Worm (Caenorhabditis elegans) whole organism, mixed stage, embryonic: ENCODE data around the gene C47E12.2.
A peak's percentile ranks its signal among the peaks of the same experiment; 100 is the strongest.

ENCODE experiments used
- M03D4.4 ChIP-seq: sonication (generic microtip); optimal IDR thresholded peaks from 2 replicates; lab custom pipeline; 2017; ENCODE audit warnings: mild to moderate bottlenecking, missing genetic modification characterization, missing compliant biosample characterization
- bed-3 ChIP-seq: fragments of 200-800 bp; sonication (Bioruptor generic); optimal IDR thresholded peaks from 3 replicates; lab custom pipeline; 2018; ENCODE audit warnings: mild to moderate bottlenecking, missing genetic modification characterization, moderate library complexity, missing compliant biosample characterization
- blmp-1 ChIP-seq: fragments of 150-350 bp; optimal IDR thresholded peaks from 2 replicates; lab custom pipeline; 2014; ENCODE audit warnings: missing biosample characterization, missing genetic modification characterization
- ceh-43 ChIP-seq: fragments of 200-800 bp; sonication (Bioruptor generic); optimal IDR thresholded peaks from 2 replicates; lab custom pipeline; 2018; ENCODE audit warnings: mild to moderate bottlenecking, missing genetic modification characterization, moderate library complexity, missing compliant biosample characterization
- ceh-83 ChIP-seq: fragments of 200-800 bp; sonication (Bioruptor generic); optimal IDR thresholded peaks from 2 replicates; lab custom pipeline; 2018; ENCODE audit warnings: mild to moderate bottlenecking, missing genetic modification characterization, missing compliant biosample characterization
- ces-1 ChIP-seq: fragments of 150-350 bp; optimal IDR thresholded peaks from 2 replicates; lab custom pipeline; 2014; ENCODE audit warnings: missing biosample characterization, missing genetic modification reagents, missing genetic modification characterization
- cnd-1 ChIP-seq: fragments of 200-800 bp; sonication (Bioruptor generic); optimal IDR thresholded peaks from 2 replicates; lab custom pipeline; 2018; ENCODE audit warnings: mild to moderate bottlenecking, missing genetic modification characterization, missing compliant biosample characterization
- drap-1 ChIP-seq: fragments of 200-800 bp; sonication (Bioruptor generic); optimal IDR thresholded peaks from 3 replicates; lab custom pipeline; 2018; ENCODE audit warnings: mild to moderate bottlenecking, missing genetic modification characterization, missing compliant biosample characterization
- elt-1 ChIP-seq: sonication (generic microtip); optimal IDR thresholded peaks from 2 replicates; lab custom pipeline; 2017; ENCODE audit warnings: missing genetic modification characterization, mild to moderate bottlenecking, missing compliant biosample characterization, antibody characterized with exemption, moderate library complexity, borderline replicate concordance; ENCODE audit not compliant: insufficient read depth
- elt-3 ChIP-seq: fragments of 150-350 bp; optimal IDR thresholded peaks from 2 replicates; lab custom pipeline; 2014; ENCODE audit warnings: missing biosample characterization, missing genetic modification characterization
- flh-1 ChIP-seq: fragments of 200-800 bp; sonication (Bioruptor generic); optimal IDR thresholded peaks from 2 replicates; lab custom pipeline; 2018; ENCODE audit warnings: mild to moderate bottlenecking, missing genetic modification characterization, moderate library complexity, missing compliant biosample characterization
- ham-2 ChIP-seq: fragments of 200-800 bp; sonication (Bioruptor generic); optimal IDR thresholded peaks from 2 replicates; lab custom pipeline; 2018; ENCODE audit warnings: mild to moderate bottlenecking, missing genetic modification characterization, missing compliant biosample characterization
- hlh-1 ChIP-seq: fragments of 150-350 bp; optimal IDR thresholded peaks from 2 replicates; lab custom pipeline; 2014; ENCODE audit warnings: missing biosample characterization, missing genetic modification reagents, missing genetic modification characterization
- lin-13 ChIP-seq: fragments of 150-350 bp; optimal IDR thresholded peaks from 2 replicates; lab custom pipeline; 2014; ENCODE audit warnings: missing biosample characterization, missing genetic modification characterization
- lin-32 ChIP-seq: fragments of 200-800 bp; sonication (Bioruptor generic); optimal IDR thresholded peaks from 2 replicates; lab custom pipeline; 2018; ENCODE audit warnings: mild to moderate bottlenecking, missing genetic modification characterization, missing compliant biosample characterization
- lsy-2 ChIP-seq: fragments of 150-350 bp; optimal IDR thresholded peaks from 2 replicates; lab custom pipeline; 2014; ENCODE audit warnings: missing biosample characterization, missing genetic modification characterization
- mab-5 ChIP-seq: fragments of 150-350 bp; optimal IDR thresholded peaks from 2 replicates; lab custom pipeline; 2014; ENCODE audit warnings: missing biosample characterization, missing genetic modification characterization
- mep-1 ChIP-seq: fragments of 150-350 bp; optimal IDR thresholded peaks from 2 replicates; lab custom pipeline; 2017; ENCODE audit warnings: missing biosample characterization, missing genetic modification reagents, missing genetic modification characterization, inconsistent platforms
- nhr-2 ChIP-seq: fragments of 150-350 bp; optimal IDR thresholded peaks from 2 replicates; lab custom pipeline; 2014; ENCODE audit warnings: missing biosample characterization, missing genetic modification characterization
- nhr-237 ChIP-seq: fragments of 150-350 bp; optimal IDR thresholded peaks from 2 replicates; lab custom pipeline; 2014; ENCODE audit warnings: missing biosample characterization, missing genetic modification characterization
- nhr-76 ChIP-seq: sonication (generic microtip); optimal IDR thresholded peaks from 2 replicates; lab custom pipeline; 2017; ENCODE audit warnings: missing biosample characterization, missing genetic modification characterization
- pha-4 ChIP-seq: fragments of 150-350 bp; optimal IDR thresholded peaks from 2 replicates; lab custom pipeline; 2018; ENCODE audit warnings: missing biosample characterization, missing genetic modification reagents, missing genetic modification characterization
- sem-2 ChIP-seq: fragments of 200-800 bp; sonication (Bioruptor generic); optimal IDR thresholded peaks from 2 replicates; lab custom pipeline; 2018; ENCODE audit warnings: mild to moderate bottlenecking, missing genetic modification characterization, missing compliant biosample characterization
- snpc-4 ChIP-seq: fragments of 150-350 bp; optimal IDR thresholded peaks from 2 replicates; lab custom pipeline; 2014; ENCODE audit warnings: missing biosample characterization, missing genetic modification characterization
- sptf-1 ChIP-seq: sonication (generic microtip); optimal IDR thresholded peaks from 2 replicates; lab custom pipeline; 2017; ENCODE audit warnings: mild to moderate bottlenecking, missing genetic modification characterization, moderate library complexity, missing compliant biosample characterization
- tbx-8 ChIP-seq: fragments of 200-800 bp; sonication (Bioruptor generic); optimal IDR thresholded peaks from 2 replicates; lab custom pipeline; 2018; ENCODE audit warnings: mild to moderate bottlenecking, missing genetic modification characterization, moderate library complexity, missing compliant biosample characterization
- unc-120 ChIP-seq: sonication (generic microtip); optimal IDR thresholded peaks from 2 replicates; lab custom pipeline; 2017; ENCODE audit warnings: missing genetic modification characterization, missing compliant biosample characterization; ENCODE audit not compliant: poor library complexity, severe bottlenecking
- unc-39 ChIP-seq: fragments of 150-350 bp; optimal IDR thresholded peaks from 2 replicates; lab custom pipeline; 2014; ENCODE audit warnings: missing biosample characterization, missing genetic modification characterization
- unc-62 ChIP-seq: fragments of 150-350 bp; optimal IDR thresholded peaks from 2 replicates; lab custom pipeline; 2014; ENCODE audit warnings: missing biosample characterization, missing genetic modification reagents, missing genetic modification characterization
- zip-8 ChIP-seq: fragments of 150-350 bp; optimal IDR thresholded peaks from 2 replicates; lab custom pipeline; 2014; ENCODE audit warnings: missing biosample characterization, missing genetic modification characterization
- ztf-11 ChIP-seq: fragments of 150-350 bp; optimal IDR thresholded peaks from 2 replicates; lab custom pipeline; 2014; ENCODE audit warnings: missing biosample characterization, missing genetic modification characterization

The C47E12.2 gene

ce11 chrIV:10003372-10003771 is at the start of gene C47E12.2, which contains the start of gene sars-1:
TSS of gene C47E12.2 (minus strand) at chrIV:10003502.
TSS of gene sars-1 (plus strand) at chrIV:10003726.
- TF ChIP-seq ceh-43 (no peak), lsy-2 (tag; lab: Kevin White, UChicago) (peak; percentile 90)
- TF ChIP-seq, all 35 proteins: peak for 1

DNA sequence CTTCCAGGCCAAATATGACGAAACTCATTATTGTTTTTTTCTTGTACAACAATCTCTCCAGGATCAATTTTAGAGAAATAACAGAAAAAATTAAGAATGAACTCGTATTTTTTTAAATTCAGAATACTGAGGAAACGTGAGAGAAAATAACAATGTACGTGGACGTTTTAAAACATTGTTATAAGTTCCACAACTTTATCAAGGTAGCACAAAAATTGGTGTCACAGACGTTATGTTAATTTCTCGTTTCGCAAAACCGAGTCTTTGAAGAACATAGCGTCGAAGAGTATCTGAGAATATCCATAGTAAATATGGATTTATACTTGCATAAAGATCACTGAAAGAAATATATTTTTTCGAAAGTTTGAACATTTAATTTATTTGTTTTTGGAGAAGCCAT is 47.8 kb upstream of the C47E12.2 start, which contains the start of gene T04B2.8:
Gene T04B2.8 (minus strand): TSS at position 101 of the 400 bp plus-strand sequence.
- TF ChIP-seq elt-3 (tag; lab: Kevin White, UChicago): no peak
- TF ChIP-seq nhr-76 (tag; lab: Kevin White, UChicago): no peak
- TF ChIP-seq elt-1: no peak
- TF ChIP-seq mab-5: no peak
- TF ChIP-seq ceh-43: no peak
- TF ChIP-seq unc-62 (GFP tag; lab: Kevin White, UChicago): no peak
- no peak for TF ChIP-seq zip-8 (tag; lab: Kevin White, UChicago)
- TF ChIP-seq nhr-237 (tag; lab: Kevin White, UChicago): no peak
- TF ChIP-seq M03D4.4 (tag; lab: Kevin White, UChicago): no peak
- TF ChIP-seq lin-13 (tag; lab: Kevin White, UChicago): no peak
- TF ChIP-seq blmp-1: no peak

ce11 chrIV:10048268-10048667 is 45.0 kb upstream of the C47E12.2 start:
- TF ChIP-seq ceh-83 (GFP tag; lab: Kevin White, UChicago): no peak
- TF ChIP-seq mep-1: no peak
- peak; percentile 1 for TF ChIP-seq elt-1
- TF ChIP-seq hlh-1 (tag; lab: Kevin White, UChicago): peak; percentile 29
- no peak for TF ChIP-seq M03D4.4 (tag; lab: Kevin White, UChicago)
- TF ChIP-seq bed-3 (GFP tag; lab: Kevin White, UChicago): no peak
- peak; percentile 61 for TF ChIP-seq unc-120 (tag; lab: Kevin White, UChicago)
- no peak for TF ChIP-seq nhr-76 (tag; lab: Kevin White, UChicago)
- no peak for TF ChIP-seq nhr-2 (tag; lab: Kevin White, UChicago)
- TF ChIP-seq elt-3 (tag; lab: Kevin White, UChicago): no peak

DNA sequence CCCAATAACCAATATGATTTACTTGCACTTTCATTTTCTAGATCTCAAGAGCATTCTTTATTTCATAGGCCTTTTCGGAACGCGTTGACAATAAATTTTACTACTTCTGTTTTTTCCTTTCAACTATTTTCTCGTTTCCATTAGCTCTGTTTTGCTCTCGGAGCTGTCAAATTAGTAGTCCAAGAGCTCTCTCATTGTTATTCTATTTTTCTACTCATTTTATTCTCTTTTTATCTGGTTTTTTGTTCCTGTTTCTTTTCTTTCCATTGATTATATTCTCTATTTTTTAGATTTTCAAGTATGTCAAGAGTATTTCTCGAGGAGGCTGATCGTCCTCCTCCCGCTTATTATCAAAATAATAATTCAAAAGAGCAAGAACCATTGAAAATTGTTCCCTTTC is 43.8 kb upstream of the C47E12.2 start, which contains the start of gene T04B2.3:
Gene T04B2.3 (plus strand): TSS at position 301 of the 400 bp plus-strand sequence.
- TF ChIP-seq lsy-2 (tag; lab: Kevin White, UChicago): no peak
- TF ChIP-seq unc-39 (tag; lab: Kevin White, UChicago): no peak
- no peak for TF ChIP-seq lin-13 (tag; lab: Kevin White, UChicago)
- TF ChIP-seq, all 35 proteins: peak for 0

DNA sequence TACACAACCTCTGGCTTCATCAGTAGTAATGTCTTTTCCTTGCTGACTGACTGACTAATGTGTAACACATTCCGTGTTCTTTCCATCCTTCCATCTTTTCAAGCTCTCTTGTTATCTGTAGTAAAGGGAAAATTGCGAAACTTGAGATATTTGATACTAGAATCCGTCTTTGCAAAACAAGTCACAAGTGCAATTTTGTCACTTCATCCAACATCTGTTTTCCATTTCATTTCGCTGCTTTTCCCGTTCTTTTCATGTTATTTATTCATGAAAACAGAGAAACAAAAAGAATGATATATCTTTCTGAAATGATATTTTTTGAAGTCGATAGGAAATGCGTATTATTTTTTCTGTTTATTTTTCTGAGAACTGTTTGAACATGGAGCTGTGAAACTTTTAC is 42.7 kb upstream of the C47E12.2 start:
- TF ChIP-seq zip-8 (tag; lab: Kevin White, UChicago): no peak
- no peak for TF ChIP-seq nhr-237 (tag; lab: Kevin White, UChicago)
- TF ChIP-seq M03D4.4 (tag; lab: Kevin White, UChicago): no peak
- TF ChIP-seq tbx-8 (GFP tag; lab: Kevin White, UChicago): no peak
- no peak for TF ChIP-seq pha-4 (tag; lab: Kevin White, UChicago)
- TF ChIP-seq nhr-76 (tag; lab: Kevin White, UChicago): no peak
- no peak for TF ChIP-seq flh-1 (GFP tag; lab: Kevin White, UChicago)
- no peak for TF ChIP-seq cnd-1 (tag; lab: Kevin White, UChicago)
- no peak for TF ChIP-seq drap-1 (GFP tag; lab: Kevin White, UChicago)
- TF ChIP-seq mab-5: no peak
- TF ChIP-seq hlh-1 (tag; lab: Kevin White, UChicago): no peak
- no peak for TF ChIP-seq ham-2 (GFP tag; lab: Kevin White, UChicago)
- no peak for TF ChIP-seq lin-13 (tag; lab: Kevin White, UChicago)
- no peak for TF ChIP-seq ztf-11 (tag; lab: Kevin White, UChicago)
- TF ChIP-seq, all 35 proteins: peak for 0

- no peak for TF ChIP-seq lin-13 (tag; lab: Kevin White, UChicago)
- no peak for TF ChIP-seq hlh-1 (tag; lab: Kevin White, UChicago)
- no peak for TF ChIP-seq mep-1
- TF ChIP-seq blmp-1: no peak
- TF ChIP-seq sptf-1 (tag; lab: Kevin White, UChicago): no peak
- TF ChIP-seq ces-1 (GFP tag; lab: Kevin White, UChicago): no peak
- TF ChIP-seq lin-32 (GFP tag; lab: Kevin White, UChicago): no peak
- TF ChIP-seq snpc-4 (tag; lab: Kevin White, UChicago): no peak
- TF ChIP-seq mab-5: no peak
- TF ChIP-seq sem-2 (GFP tag; lab: Kevin White, UChicago): no peak
- TF ChIP-seq, all 35 proteins: peak for 0
These were observed 39.6 kb upstream of the C47E12.2 start, which contains the start of gene frk-1 for ce11 chrIV:10042881-10043280. TSS of gene frk-1 (plus strand) at chrIV:10043181.
